Fruit fly (Drosophila melanogaster) whole organism, embryonic: ENCODE data around the gene eIF2alpha.

ENCODE experiments used
- Atf6 ChIP-seq: fragments of 200-800 bp; sonication (Bioruptor generic); IDR thresholded peaks from 2 replicates; pipeline ENCODE4 v1.3.6; 2022; ENCODE audit warnings: missing biosample characterization, missing genetic modification characterization
- Bdp1 ChIP-seq: fragments of 200-800 bp; sonication (Bioruptor generic); optimal IDR thresholded peaks from 3 replicates; lab custom pipeline; 2016; ENCODE audit warnings: missing biosample characterization, missing genetic modification characterization
- CG12299 ChIP-seq: fragments of 200-800 bp; sonication (Bioruptor generic); optimal IDR thresholded peaks from 2 replicates; lab custom pipeline; 2018; ENCODE audit warnings: missing biosample characterization, mild to moderate bottlenecking, missing genetic modification characterization
- CG17568 ChIP-seq: fragments of 200-800 bp; sonication (Bioruptor generic); optimal IDR thresholded peaks from 2 replicates; lab custom pipeline; 2018; ENCODE audit warnings: missing biosample characterization, mild to moderate bottlenecking, missing genetic modification characterization, moderate library complexity
- CG18262 ChIP-seq: fragments of 200-800 bp; optimal IDR thresholded peaks from 3 replicates; lab custom pipeline; 2019; ENCODE audit warnings: missing biosample characterization, mild to moderate bottlenecking, missing genetic modification characterization, moderate library complexity
- CG2120 ChIP-seq: fragments of 200-800 bp; sonication (Bioruptor generic); optimal IDR thresholded peaks from 3 replicates; lab custom pipeline; 2016; ENCODE audit warnings: missing biosample characterization, missing genetic modification characterization
- CG2129 ChIP-seq: fragments of 200-800 bp; sonication (Bioruptor generic); IDR thresholded peaks from 2 replicates; pipeline ENCODE4 v1.3.6; 2022; ENCODE audit warnings: missing biosample characterization, missing genetic modification characterization; ENCODE audit not compliant: partially characterized antibody
- CG30403 ChIP-seq: fragments of 200-800 bp; sonication (Bioruptor generic); optimal IDR thresholded peaks from 3 replicates; lab custom pipeline; 2016; ENCODE audit warnings: missing biosample characterization, missing genetic modification characterization
- CG3163 ChIP-seq: fragments of 200-800 bp; sonication (Bioruptor generic); optimal IDR thresholded peaks from 3 replicates; lab custom pipeline; 2016; ENCODE audit warnings: missing biosample characterization, missing genetic modification characterization
- CG34376 ChIP-seq: fragments of 200-800 bp; sonication (Bioruptor generic); optimal IDR thresholded peaks from 2 replicates; lab custom pipeline; 2018; ENCODE audit warnings: missing biosample characterization, mild to moderate bottlenecking, missing genetic modification characterization
- CG3995 ChIP-seq: fragments of 200-800 bp; sonication (Bioruptor generic); optimal IDR thresholded peaks from 3 replicates; lab custom pipeline; 2016; ENCODE audit warnings: missing biosample characterization, missing genetic modification characterization
- CG4424 ChIP-seq: fragments of 200-800 bp; sonication (Bioruptor generic); optimal IDR thresholded peaks from 3 replicates; lab custom pipeline; 2016; ENCODE audit warnings: missing biosample characterization, missing genetic modification characterization
- CG6689 ChIP-seq: fragments of 200-800 bp; sonication (Bioruptor generic); IDR thresholded peaks from 2 replicates; pipeline ENCODE4 v1.3.6; 2022; ENCODE audit warnings: missing biosample characterization, missing genetic modification characterization
- CG6791 ChIP-seq: fragments of 200-800 bp; sonication (Bioruptor generic); IDR thresholded peaks from 3 replicates; pipeline ENCODE4 v1.3.6; 2022; ENCODE audit warnings: missing biosample characterization, missing genetic modification characterization; ENCODE audit not compliant: partially characterized antibody
- CG7372 ChIP-seq: fragments of 200-800 bp; sonication (Bioruptor generic); IDR thresholded peaks from 2 replicates; pipeline ENCODE4 v1.3.6; 2022; ENCODE audit warnings: missing biosample characterization, missing genetic modification characterization
- CG7745 ChIP-seq: fragments of 200-800 bp; sonication (Bioruptor generic); optimal IDR thresholded peaks from 2 replicates; lab custom pipeline; 2018; ENCODE audit warnings: missing biosample characterization, mild to moderate bottlenecking, missing genetic modification characterization, moderate library complexity
- CG7839 ChIP-seq: fragments of 200-800 bp; sonication (Bioruptor generic); optimal IDR thresholded peaks from 3 replicates; lab custom pipeline; 2018; ENCODE audit warnings: missing biosample characterization, mild to moderate bottlenecking, missing genetic modification characterization, moderate library complexity
- CG7963 ChIP-seq: fragments of 200-800 bp; sonication (Bioruptor generic); IDR thresholded peaks from 3 replicates; pipeline ENCODE4 v1.3.6; 2022; ENCODE audit warnings: missing biosample characterization, missing genetic modification characterization; ENCODE audit not compliant: partially characterized antibody
- CG9437 ChIP-seq: fragments of 200-800 bp; sonication (Bioruptor generic); optimal IDR thresholded peaks from 2 replicates; lab custom pipeline; 2018; ENCODE audit warnings: missing biosample characterization, mild to moderate bottlenecking, missing genetic modification characterization
- CG9727 ChIP-seq: fragments of 200-800 bp; sonication (Bioruptor generic); optimal IDR thresholded peaks from 3 replicates; lab custom pipeline; 2017; ENCODE audit warnings: missing biosample characterization, mild to moderate bottlenecking, missing genetic modification characterization
- D19A ChIP-seq: fragments of 200-800 bp; optimal IDR thresholded peaks from 3 replicates; lab custom pipeline; 2019; ENCODE audit warnings: missing biosample characterization, mild to moderate bottlenecking, missing genetic modification characterization, moderate library complexity
- Doc2 ChIP-seq: fragments of 200-800 bp; sonication (Bioruptor generic); IDR thresholded peaks from 2 replicates; pipeline ENCODE4 v1.3.6; 2022; ENCODE audit warnings: missing biosample characterization, missing genetic modification characterization
- Dref ChIP-seq: fragments of 200-800 bp; sonication (Bioruptor generic); IDR thresholded peaks from 2 replicates; pipeline ENCODE4 v1.3.6; 2022; ENCODE audit warnings: missing biosample characterization, missing genetic modification characterization
- HLH54F ChIP-seq: fragments of 200-800 bp; sonication (Bioruptor generic); optimal IDR thresholded peaks from 3 replicates; lab custom pipeline; 2016; ENCODE audit warnings: missing biosample characterization, missing genetic modification characterization
- Hand ChIP-seq: fragments of 200-800 bp; sonication (Bioruptor generic); optimal IDR thresholded peaks from 2 replicates; lab custom pipeline; 2017; ENCODE audit warnings: mild to moderate bottlenecking, missing biosample characterization, missing genetic modification reagents, missing genetic modification characterization
- HmgZ ChIP-seq: fragments of 200-800 bp; sonication (Bioruptor generic); optimal IDR thresholded peaks from 2 replicates; lab custom pipeline; 2018; ENCODE audit warnings: missing biosample characterization, mild to moderate bottlenecking, missing genetic modification characterization
- Hr39 ChIP-seq: fragments of >200 bp; optimal IDR thresholded peaks from 2 replicates; lab custom pipeline; 2017
- Lim3 ChIP-seq: fragments of 200-800 bp; sonication (Bioruptor generic); IDR thresholded peaks from 2 replicates; pipeline ENCODE4 v1.3.6; 2022; ENCODE audit warnings: missing biosample characterization, missing genetic modification characterization
- Mad ChIP-seq: fragments of 200-800 bp; sonication (Bioruptor generic); optimal IDR thresholded peaks from 2 replicates; lab custom pipeline; 2016; ENCODE audit warnings: missing biosample characterization, missing genetic modification characterization
- Med ChIP-seq: fragments of 200-800 bp; sonication (Bioruptor generic); peaks from one replicate; lab custom pipeline; 2016; ENCODE audit warnings: missing biosample characterization, missing genetic modification characterization, mild to moderate bottlenecking, inconsistent platforms, moderate library complexity
- Meics ChIP-seq: fragments of 200-800 bp; sonication (Bioruptor generic); optimal IDR thresholded peaks from 2 replicates; lab custom pipeline; 2017; ENCODE audit warnings: missing biosample characterization, mild to moderate bottlenecking, missing genetic modification characterization
- NC2β ChIP-seq: fragments of 200-800 bp; sonication (Bioruptor generic); optimal IDR thresholded peaks from 2 replicates; lab custom pipeline; 2016; ENCODE audit warnings: missing biosample characterization, missing genetic modification characterization
- NK7.1 ChIP-seq: fragments of 200-800 bp; sonication (Bioruptor generic); optimal IDR thresholded peaks from 3 replicates; lab custom pipeline; 2016; ENCODE audit warnings: missing biosample characterization, missing genetic modification characterization
- Nf-YA ChIP-seq: fragments of 200-800 bp; sonication (Bioruptor generic); IDR thresholded peaks from 2 replicates; pipeline ENCODE4 v1.3.6; 2022; ENCODE audit warnings: missing biosample characterization, missing genetic modification characterization
- Rx ChIP-seq: fragments of 200-800 bp; sonication (Bioruptor generic); IDR thresholded peaks from 2 replicates; pipeline ENCODE4 v1.3.6; 2022; ENCODE audit warnings: missing biosample characterization, missing genetic modification characterization
- Spps ChIP-seq: fragments of 200-800 bp; sonication (Bioruptor generic); optimal IDR thresholded peaks from 2 replicates; lab custom pipeline; 2018; ENCODE audit warnings: missing biosample characterization, mild to moderate bottlenecking, missing genetic modification characterization
- abd-A ChIP-seq: fragments of 200-800 bp; sonication (Bioruptor generic); optimal IDR thresholded peaks from 3 replicates; lab custom pipeline; 2019; ENCODE audit warnings: missing biosample characterization, mild to moderate bottlenecking, missing genetic modification characterization, moderate library complexity
- aop ChIP-seq: fragments of 200-800 bp; sonication (Bioruptor generic); IDR thresholded peaks from 2 replicates; pipeline ENCODE4 v1.3.6; 2022; ENCODE audit warnings: missing biosample characterization, missing genetic modification characterization
- ara ChIP-seq: fragments of 200-800 bp; sonication (Bioruptor generic); IDR thresholded peaks from 2 replicates; pipeline ENCODE4 v1.3.6; 2022; ENCODE audit warnings: missing biosample characterization, missing genetic modification characterization
- ase ChIP-seq: fragments of 200-800 bp; sonication (Bioruptor generic); IDR thresholded peaks from 3 replicates; pipeline ENCODE4 v1.3.6; 2022; ENCODE audit warnings: missing biosample characterization, missing genetic modification characterization
- crc ChIP-seq: fragments of 200-800 bp; sonication (Bioruptor generic); optimal IDR thresholded peaks from 2 replicates; lab custom pipeline; 2016; ENCODE audit warnings: missing biosample characterization, missing genetic modification characterization
- dmrt11E ChIP-seq: fragments of 200-800 bp; sonication (Bioruptor generic); optimal IDR thresholded peaks from 3 replicates; lab custom pipeline; 2018; ENCODE audit warnings: missing biosample characterization, mild to moderate bottlenecking, missing genetic modification characterization, moderate library complexity
- hb ChIP-seq: fragments of 200-800 bp; sonication (Bioruptor generic); IDR thresholded peaks from 3 replicates; pipeline ENCODE4 v1.3.6; 2022; ENCODE audit warnings: missing biosample characterization, missing genetic modification characterization; ENCODE audit not compliant: partially characterized antibody
- hth ChIP-seq: fragments of >200 bp; optimal IDR thresholded peaks from 2 replicates; lab custom pipeline; 2017; ENCODE audit warnings: inconsistent platforms
- lbe ChIP-seq: fragments of 200-800 bp; sonication (Bioruptor generic); optimal IDR thresholded peaks from 2 replicates; lab custom pipeline; 2016; ENCODE audit warnings: missing biosample characterization, mild to moderate bottlenecking, missing genetic modification characterization
- nau ChIP-seq: fragments of 200-800 bp; sonication (Bioruptor generic); optimal IDR thresholded peaks from 3 replicates; lab custom pipeline; 2017; ENCODE audit warnings: missing biosample characterization, mild to moderate bottlenecking, missing genetic modification characterization, missing genetic modification reagents
- pho ChIP-seq: fragments of 200-800 bp; sonication (Bioruptor generic); optimal IDR thresholded peaks from 2 replicates; lab custom pipeline; 2016; ENCODE audit warnings: missing biosample characterization, missing genetic modification characterization
- seq ChIP-seq: fragments of 200-800 bp; sonication (Bioruptor generic); IDR thresholded peaks from 2 replicates; pipeline ENCODE4 v1.3.6; 2022; ENCODE audit warnings: missing biosample characterization, missing genetic modification characterization
- tup ChIP-seq: fragments of 200-800 bp; sonication (Bioruptor generic); optimal IDR thresholded peaks from 2 replicates; lab custom pipeline; 2016; ENCODE audit warnings: missing biosample characterization, mild to moderate bottlenecking, missing genetic modification characterization, moderate library complexity
- unc-4 ChIP-seq: fragments of 200-800 bp; sonication (Bioruptor generic); IDR thresholded peaks from 2 replicates; pipeline ENCODE4 v1.3.6; 2022; ENCODE audit warnings: missing biosample characterization, missing genetic modification characterization; ENCODE audit not compliant: partially characterized antibody
- zen ChIP-seq: fragments of 200-800 bp; sonication (Bioruptor generic); optimal IDR thresholded peaks from 3 replicates; lab custom pipeline; 2018; ENCODE audit warnings: missing biosample characterization, mild to moderate bottlenecking, missing genetic modification characterization, moderate library complexity
- zf30C ChIP-seq: fragments of 200-800 bp; sonication (Bioruptor generic); optimal IDR thresholded peaks from 3 replicates; lab custom pipeline; 2018; ENCODE audit warnings: missing biosample characterization, mild to moderate bottlenecking, missing genetic modification characterization

The eIF2alpha gene

DNA sequence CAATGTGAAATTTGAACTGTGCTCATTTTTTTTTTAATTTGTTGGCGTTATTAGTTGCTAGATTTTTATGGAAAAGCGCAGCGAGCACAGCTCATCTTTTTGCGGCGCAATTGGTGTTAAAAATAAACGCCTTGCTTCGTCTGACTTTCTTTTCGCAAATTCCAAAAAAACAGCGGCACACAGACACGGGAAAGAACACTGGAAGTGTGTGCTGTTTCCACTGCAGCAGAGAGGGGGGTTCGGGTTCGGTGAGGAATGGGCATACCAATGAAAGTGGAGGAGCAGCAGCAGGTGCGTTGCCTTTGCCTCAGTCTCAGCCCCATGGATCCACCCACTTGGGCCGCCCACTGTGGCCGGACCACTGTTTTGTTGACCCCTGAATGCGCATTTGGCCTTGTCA, 4.4 kb downstream of the eIF2alpha start:
- TF ChIP-seq tup (GFP tag; lab: Kevin White, UChicago) (no peak), CG7372 (GFP tag; lab: Robert Waterston, UW) (no peak), Hr39 (lab: Kevin White, UChicago) (no peak), CG12299 (tag; lab: Kevin White, UChicago) (no peak), abd-A (no peak), CG9727 (no peak), Doc2 (GFP tag; lab: Robert Waterston, UW) (no peak), Med (GFP tag; lab: Kevin White, UChicago) (peak; percentile 29), CG6791 (GFP tag; lab: Robert Waterston, UW) (no peak)

- TF ChIP-seq Lim3 (GFP tag; lab: Robert Waterston, UW) = no peak
- no peak for TF ChIP-seq CG7745 (tag; lab: Kevin White, UChicago)
- no peak for TF ChIP-seq CG4424
- no peak for TF ChIP-seq CG3163 (GFP tag; lab: Kevin White, UChicago)
- TF ChIP-seq unc-4 (GFP tag; lab: Robert Waterston, UW) = peak; percentile 99
- TF ChIP-seq Atf6 (GFP tag; lab: Robert Waterston, UW) = no peak
- TF ChIP-seq CG17568 (GFP tag; lab: Kevin White, UChicago) = no peak
- no peak for TF ChIP-seq Nf-YA (GFP tag; lab: Robert Waterston, UW)
- peak; percentile 22 for TF ChIP-seq pho (GFP tag; lab: Kevin White, UChicago)
- no peak for TF ChIP-seq CG6689 (GFP tag; lab: Robert Waterston, UW)
- TF ChIP-seq CG3995 (GFP tag; lab: Kevin White, UChicago) = peak; percentile 69
- TF ChIP-seq seq (GFP tag; lab: Robert Waterston, UW) = no peak
- TF ChIP-seq HLH54F = no peak
- TF ChIP-seq CG7839 (tag; lab: Kevin White, UChicago) = no peak
- TF ChIP-seq aop (GFP tag; lab: Robert Waterston, UW) = no peak
- TF ChIP-seq Bdp1 (GFP tag; lab: Kevin White, UChicago) = no peak
- no peak for TF ChIP-seq Rx (GFP tag; lab: Robert Waterston, UW)
- peak; percentile 51 for TF ChIP-seq CG34376 (GFP tag; lab: Kevin White, UChicago)
- TF ChIP-seq hb = peak; percentile 97
- TF ChIP-seq CG9437 (GFP tag; lab: Kevin White, UChicago) = no peak
- no peak for TF ChIP-seq Mad (GFP tag; lab: Kevin White, UChicago)
- no peak for TF ChIP-seq zf30C (GFP tag; lab: Kevin White, UChicago)
- TF ChIP-seq ase (GFP tag; lab: Robert Waterston, UW) = no peak
- no peak for TF ChIP-seq Hand (GFP tag; lab: Kevin White, UChicago)
- no peak for TF ChIP-seq NK7.1 (GFP tag; lab: Kevin White, UChicago)
- no peak for TF ChIP-seq Spps (tag; lab: Kevin White, UChicago)
- no peak for TF ChIP-seq ara (GFP tag; lab: Robert Waterston, UW)
- TF ChIP-seq Dref = peak; percentile 81
- peak; percentile 99 for TF ChIP-seq CG2129
- no peak for TF ChIP-seq Meics (GFP tag; lab: Kevin White, UChicago)
- TF ChIP-seq crc (GFP tag; lab: Kevin White, UChicago) = no peak
- no peak for TF ChIP-seq D19A (tag; lab: Kevin White, UChicago)
- no peak for TF ChIP-seq NC2β (GFP tag; lab: Kevin White, UChicago)
- TF ChIP-seq CG7963 = peak; percentile 92
- peak; percentile 5 for TF ChIP-seq zen
- TF ChIP-seq hth (lab: Kevin White, UChicago) = no peak
- TF ChIP-seq nau (GFP tag; lab: Kevin White, UChicago) = no peak
- TF ChIP-seq CG2120 (GFP tag; lab: Kevin White, UChicago) = peak; percentile 38
- no peak for TF ChIP-seq CG18262
- peak; percentile 43 for TF ChIP-seq CG30403 (GFP tag; lab: Kevin White, UChicago)
- TF ChIP-seq dmrt11E (tag; lab: Kevin White, UChicago) = peak; percentile 28
- peak; percentile 70 for TF ChIP-seq lbe (GFP tag; lab: Kevin White, UChicago)
- peak; percentile 37 for TF ChIP-seq HmgZ
Measured at dm6 chrX:16441245-16441644, 5.5 kb downstream of the eIF2alpha start, which contains the start of the genes Cdc50 and rngo. Gene Cdc50 (minus strand): TSS chrX:16441296. Gene rngo (plus strand): TSS chrX:16441433.
